Worm (Caenorhabditis elegans): ENCODE data around the gene F48F7.6.
A peak's percentile ranks its signal among the peaks of the same experiment; 100 is the strongest.

The F48F7.6 gene

DNA sequence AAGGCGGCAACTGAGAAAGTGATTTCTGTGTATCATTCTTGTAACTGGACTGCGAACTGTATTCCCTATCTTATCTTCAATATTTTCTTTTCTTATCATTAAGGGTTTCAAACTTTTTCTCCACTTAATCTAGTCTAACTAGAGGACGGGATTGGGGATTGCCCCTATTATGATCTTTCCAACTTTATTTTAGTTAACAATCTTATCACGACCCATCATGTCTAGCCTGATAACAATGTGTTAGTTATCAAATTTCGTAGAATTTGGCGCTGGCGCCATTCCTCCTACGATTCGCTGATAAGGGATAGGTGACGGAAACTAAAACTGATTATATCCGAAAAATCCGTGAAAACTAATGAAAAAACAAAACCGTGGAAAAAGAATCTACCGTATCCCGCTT, 40.3 kb upstream of the F48F7.6 start:
- TF ChIP-seq ZK546.5 (tag; optimal IDR thresholded peaks at IDR 0.05) (no peak), elt-2 (tag; optimal IDR thresholded peaks at IDR 0.05) (peak; percentile 85), R02D3.7 (tag; optimal IDR thresholded peaks at IDR 0.05) (peak; percentile 66), pqm-1 (tag; optimal IDR thresholded peaks at IDR 0.05) (peak; percentile 94), lin-39 (tag; optimal IDR thresholded peaks at IDR 0.05) (no peak), elt-3 (tag; optimal IDR thresholded peaks at IDR 0.05) (peak; percentile 69 to 99 (median 78))

DNA sequence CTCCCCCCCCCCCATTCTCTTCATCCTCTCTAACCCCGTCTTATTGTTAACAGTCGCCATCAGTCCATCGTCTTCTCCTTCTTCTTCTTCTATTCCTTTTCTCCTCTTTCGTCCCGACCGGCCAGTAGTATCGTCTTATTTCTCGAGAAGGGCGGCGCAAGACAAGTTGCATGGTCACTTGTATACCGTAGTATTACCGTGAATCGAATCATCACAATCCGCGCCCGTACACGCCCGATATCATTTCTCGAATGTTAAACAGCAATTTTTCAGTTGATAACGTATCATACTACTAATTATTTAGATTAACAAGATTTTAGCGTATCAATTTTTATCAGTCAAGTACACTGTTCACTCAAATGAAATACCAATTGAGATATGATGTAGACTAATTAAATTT, 39.7 kb upstream of the F48F7.6 start:
- TF ChIP-seq nhr-77 (tag; optimal IDR thresholded peaks at IDR 0.05) (no peak), nhr-23 (tag; optimal IDR thresholded peaks at IDR 0.05) (peak; percentile 39), lin-15B (tag; optimal IDR thresholded peaks at IDR 0.05) (no peak), zag-1 (tag; optimal IDR thresholded peaks at IDR 0.05) (no peak), nhr-25 (tag; optimal IDR thresholded peaks at IDR 0.05) (peak; percentile 25), tbx-2 (tag; optimal IDR thresholded peaks at IDR 0.05) (no peak), elt-3 (tag; optimal IDR thresholded peaks at IDR 0.05) (peak; percentile 83 to 98 (median 92)), fkh-10 (GFP tag; optimal IDR thresholded peaks at IDR 0.05) (no peak), skn-1 (tag; optimal IDR thresholded peaks at IDR 0.05) (no peak), ceh-9 (tag; optimal IDR thresholded peaks at IDR 0.05) (no peak), elt-2 (tag; optimal IDR thresholded peaks at IDR 0.05) (no peak), nfya-1 (tag; optimal IDR thresholded peaks at IDR 0.05; ENCODE audit: insufficient read depth) (peak; percentile 40), ztf-11 (tag; optimal IDR thresholded peaks at IDR 0.05) (no peak), snpc-4 (tag; optimal IDR thresholded peaks at IDR 0.05) (no peak), egl-27 (tag; optimal IDR thresholded peaks at IDR 0.05) (no peak), R02D3.7 (tag; optimal IDR thresholded peaks at IDR 0.05) (no peak), pha-4 (tag; optimal IDR thresholded peaks at IDR 0.05) (no peak), sea-2 (GFP tag; optimal IDR thresholded peaks at IDR 0.05) (no peak), lsy-12 (tag; optimal IDR thresholded peaks at IDR 0.05) (no peak), unc-39 (tag; optimal IDR thresholded peaks at IDR 0.05) (no peak), nhr-76 (tag; optimal IDR thresholded peaks at IDR 0.05) (no peak), ztf-4 (tag; optimal IDR thresholded peaks at IDR 0.05) (no peak), ZK546.5 (tag; optimal IDR thresholded peaks at IDR 0.05) (no peak), jun-1 (tag; optimal IDR thresholded peaks at IDR 0.05) (no peak)

DNA sequence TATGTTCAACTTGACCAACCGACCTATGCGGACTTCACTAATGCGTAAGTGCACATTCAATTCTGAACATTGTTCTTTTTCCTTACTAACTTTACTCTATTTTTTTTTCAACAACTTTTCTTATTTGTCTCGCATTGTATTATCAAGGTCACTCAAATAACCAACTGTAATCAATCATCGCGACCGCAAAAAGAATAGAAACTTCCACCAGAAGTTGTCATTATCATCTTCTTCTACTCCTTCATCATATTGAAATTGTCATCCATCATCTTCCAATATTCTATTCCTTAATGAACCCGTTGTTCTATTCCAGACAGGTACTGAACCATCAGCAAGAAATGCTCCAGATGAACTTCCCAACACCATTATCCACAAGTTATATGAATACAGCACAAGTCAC, 38.2 kb upstream of the F48F7.6 start:
- peak in 1 of 3 experiments; percentile 46 for TF ChIP-seq elt-3 (tag; optimal IDR thresholded peaks at IDR 0.05)
- TF ChIP-seq nhr-77 (tag; optimal IDR thresholded peaks at IDR 0.05): no peak
- TF ChIP-seq nhr-25 (tag; optimal IDR thresholded peaks at IDR 0.05): peak; percentile 40
- TF ChIP-seq skn-1 (tag; optimal IDR thresholded peaks at IDR 0.05): no peak
- peak; percentile 53 for TF ChIP-seq nhr-43 (tag; optimal IDR thresholded peaks at IDR 0.05; ENCODE audit: poor library complexity, severe bottlenecking)
- TF ChIP-seq nhr-23 (tag; optimal IDR thresholded peaks at IDR 0.05): peak; percentile 79
- TF ChIP-seq daf-12 (tag; optimal IDR thresholded peaks at IDR 0.05): no peak

DNA sequence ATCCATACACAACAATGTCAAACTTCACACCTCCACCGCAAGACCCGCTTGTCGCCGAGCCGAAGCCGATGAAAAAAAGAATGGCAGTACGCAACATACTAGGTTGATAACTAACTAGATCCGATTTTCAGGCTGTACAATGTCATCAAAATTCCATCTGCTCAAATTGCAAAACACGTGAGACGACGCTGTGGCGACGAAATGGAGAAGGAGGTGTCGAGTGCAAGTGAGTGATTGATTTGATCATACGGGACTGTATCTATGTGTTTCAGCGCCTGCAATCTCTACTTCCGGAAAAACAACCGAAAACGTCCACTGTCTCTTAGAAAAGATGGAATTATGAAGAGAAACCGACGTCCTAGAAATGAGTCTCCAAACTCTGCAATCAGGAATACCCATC, 37.3 kb upstream of the F48F7.6 start:
- TF ChIP-seq elt-3 (tag; optimal IDR thresholded peaks at IDR 0.05) (peak in 1 of 3 experiments; percentile 86), nhr-43 (tag; optimal IDR thresholded peaks at IDR 0.05; ENCODE audit: poor library complexity, severe bottlenecking) (no peak), nhr-76 (tag; optimal IDR thresholded peaks at IDR 0.05) (no peak), fkh-2 (tag; optimal IDR thresholded peaks at IDR 0.05) (no peak), lin-15B (tag; optimal IDR thresholded peaks at IDR 0.05) (no peak), nhr-23 (tag; optimal IDR thresholded peaks at IDR 0.05) (no peak), nhr-12 (tag; optimal IDR thresholded peaks at IDR 0.05) (no peak)

DNA sequence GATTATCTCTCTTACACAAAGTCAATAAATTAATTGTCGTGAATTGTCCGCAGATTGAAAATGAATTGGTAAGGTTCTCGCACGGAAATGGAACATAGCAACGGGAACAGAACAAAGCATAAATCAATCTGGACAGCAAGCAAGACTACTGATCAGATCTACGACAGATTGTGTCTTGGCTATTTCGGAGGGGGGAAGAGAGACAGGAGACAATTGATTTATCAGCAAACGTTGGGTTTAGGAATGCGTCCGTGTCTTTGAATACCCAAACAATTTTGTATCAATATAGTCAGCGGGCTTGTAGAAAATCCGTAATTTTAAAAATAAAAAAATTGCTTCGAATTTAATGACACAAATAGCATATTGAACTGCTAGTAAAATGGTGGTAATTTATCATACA, 36.3 kb upstream of the F48F7.6 start:
- TF ChIP-seq egl-27 (tag; optimal IDR thresholded peaks at IDR 0.05) (no peak), nhr-11 (tag; optimal IDR thresholded peaks at IDR 0.05) (no peak), daf-12 (tag; optimal IDR thresholded peaks at IDR 0.05) (no peak), ceh-82 (tag; optimal IDR thresholded peaks at IDR 0.05) (no peak), ceh-16 (tag; optimal IDR thresholded peaks at IDR 0.05) (no peak), nhr-25 (tag; optimal IDR thresholded peaks at IDR 0.05) (peak; percentile 29), ama-1 (optimal IDR thresholded peaks at IDR 0.05) (peak; percentile 57), unc-39 (tag; optimal IDR thresholded peaks at IDR 0.05) (no peak), ZK546.5 (tag; optimal IDR thresholded peaks at IDR 0.05) (no peak), elt-1 (tag; optimal IDR thresholded peaks at IDR 0.05) (peak; percentile 44), ztf-11 (tag; optimal IDR thresholded peaks at IDR 0.05) (no peak), elt-3 (tag; optimal IDR thresholded peaks at IDR 0.05) (peak in 2 of 3 experiments; percentile 58 to 86), hmg-11 (tag; optimal IDR thresholded peaks at IDR 0.05) (no peak), nhr-28 (tag; optimal IDR thresholded peaks at IDR 0.05) (no peak), nhr-76 (tag; optimal IDR thresholded peaks at IDR 0.05) (no peak), eor-1 (tag; optimal IDR thresholded peaks at IDR 0.05) (no peak), aly-2 (tag; optimal IDR thresholded peaks at IDR 0.05) (no peak), lin-15B (tag; optimal IDR thresholded peaks at IDR 0.05) (no peak), zag-1 (tag; optimal IDR thresholded peaks at IDR 0.05) (no peak), nhr-23 (tag; optimal IDR thresholded peaks at IDR 0.05) (peak; percentile 53), ceh-28 (tag; optimal IDR thresholded peaks at IDR 0.05) (no peak), nfya-1 (tag; optimal IDR thresholded peaks at IDR 0.05; ENCODE audit: insufficient read depth) (no peak), ceh-9 (tag; optimal IDR thresholded peaks at IDR 0.05) (no peak), nhr-77 (tag; optimal IDR thresholded peaks at IDR 0.05) (no peak), jun-1 (tag; optimal IDR thresholded peaks at IDR 0.05) (no peak), lin-39 (tag; optimal IDR thresholded peaks at IDR 0.05) (no peak), pha-4 (tag; optimal IDR thresholded peaks at IDR 0.05) (no peak), fos-1 (tag; optimal IDR thresholded peaks at IDR 0.05) (no peak), lsy-12 (tag; optimal IDR thresholded peaks at IDR 0.05) (peak; percentile 26), nhr-12 (tag; optimal IDR thresholded peaks at IDR 0.05) (no peak), R02D3.7 (tag; optimal IDR thresholded peaks at IDR 0.05) (no peak), ztf-4 (tag; optimal IDR thresholded peaks at IDR 0.05) (no peak), fkh-2 (tag; optimal IDR thresholded peaks at IDR 0.05) (no peak)

Data from whole organism, L3 larva.